Fruit fly (Drosophila melanogaster): ENCODE results near the gene Fit2.

Fit2 gene

dm6 chr3L:17024095-17024639, at the start of gene Fit2:
Fit2 (plus strand) TSS chr3L:17024328.
- no peak for TF ChIP-seq Rel (GFP tag; optimal IDR thresholded peaks at IDR 0.05)
- TF ChIP-seq Rel (tag; optimal IDR thresholded peaks at IDR 0.05) = no peak
- no peak for TF ChIP-seq fru (GFP tag; optimal IDR thresholded peaks at IDR 0.05)
- no peak for TF ChIP-seq foxo (GFP tag; optimal IDR thresholded peaks at IDR 0.05)
- no peak for TF ChIP-seq OdsH (GFP tag; optimal IDR thresholded peaks at IDR 0.05)
- TF ChIP-seq dmrt93B (GFP tag; optimal IDR thresholded peaks at IDR 0.05) = no peak
- TF ChIP-seq tai (GFP tag; optimal IDR thresholded peaks at IDR 0.05) = no peak
- no peak for TF ChIP-seq pan (optimal IDR thresholded peaks at IDR 0.05)
- TF ChIP-seq CrebA (GFP tag; optimal IDR thresholded peaks at IDR 0.05; ENCODE audit: borderline replicate concordance) = no peak
- TF ChIP-seq Mio (GFP tag; optimal IDR thresholded peaks at IDR 0.05) = no peak
- no peak for TF ChIP-seq sage (GFP tag; optimal IDR thresholded peaks at IDR 0.05)
- TF ChIP-seq Hr83 (GFP tag; optimal IDR thresholded peaks at IDR 0.05; ENCODE audit: poor library complexity, severe bottlenecking) = no peak

DNA sequence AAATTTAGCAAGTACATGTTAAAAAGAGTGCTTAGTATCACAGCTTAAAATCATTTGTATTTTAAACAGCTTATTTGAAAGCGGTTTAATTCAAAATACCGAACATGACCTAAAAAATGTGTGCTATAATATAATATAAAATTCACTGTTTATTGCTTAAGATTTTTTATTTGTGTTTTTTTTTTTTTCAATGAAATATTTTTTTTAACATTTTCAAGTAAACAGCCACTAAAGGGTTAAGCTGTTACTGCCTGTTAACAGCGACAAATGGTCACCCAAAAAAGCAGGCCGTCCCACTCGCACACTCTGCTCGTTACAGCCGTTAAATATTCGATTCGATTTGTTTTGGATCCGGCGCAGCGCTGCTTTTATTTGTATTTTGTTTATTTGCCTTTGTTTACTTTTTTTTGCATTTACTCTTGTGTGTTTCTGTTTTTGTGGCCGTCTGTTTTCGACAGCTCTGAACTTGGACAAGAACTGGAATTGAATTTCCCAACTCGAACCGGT, 49.4 kb upstream of the Fit2 start:
- peak; percentile 1 to 47 for TF ChIP-seq foxo (GFP tag; optimal IDR thresholded peaks at IDR 0.05)
- no peak for TF ChIP-seq Sp1 (GFP tag; optimal IDR thresholded peaks at IDR 0.05)
- no peak for TF ChIP-seq CG32264 (GFP tag; optimal IDR thresholded peaks at IDR 0.05)
- TF ChIP-seq Hnf4 (GFP tag; optimal IDR thresholded peaks at IDR 0.05) = peak; percentile 14
- TF ChIP-seq dl (GFP tag; optimal IDR thresholded peaks at IDR 0.05; ENCODE audit: insufficient read depth in 1 of 2, partially characterized antibody in 2 of 2) = no peak
- no peak for TF ChIP-seq CrebA (GFP tag; optimal IDR thresholded peaks at IDR 0.05; ENCODE audit: borderline replicate concordance)
- no peak for TF ChIP-seq ey (GFP tag; optimal IDR thresholded peaks at IDR 0.05)
- TF ChIP-seq sv (GFP tag; optimal IDR thresholded peaks at IDR 0.05) = no peak
- TF ChIP-seq Dfd (GFP tag; optimal IDR thresholded peaks at IDR 0.05) = no peak
- peak; percentile 65 for TF ChIP-seq fru (GFP tag; optimal IDR thresholded peaks at IDR 0.05)
- TF ChIP-seq Dif (GFP tag; optimal IDR thresholded peaks at IDR 0.05; ENCODE audit: partially characterized antibody) = no peak
- peak; percentile 53 for TF ChIP-seq brk (GFP tag; optimal IDR thresholded peaks at IDR 0.05)
- no peak for TF ChIP-seq HLH106 (tag; optimal IDR thresholded peaks at IDR 0.05)
- no peak for TF ChIP-seq Mio (GFP tag; optimal IDR thresholded peaks at IDR 0.05)
- TF ChIP-seq OdsH (GFP tag; optimal IDR thresholded peaks at IDR 0.05) = peak; percentile 23
- TF ChIP-seq Abd-B (GFP tag; optimal IDR thresholded peaks at IDR 0.05) = no peak
- TF ChIP-seq CG9705 (GFP tag; optimal IDR thresholded peaks at IDR 0.05) = peak; percentile 26
- no peak for TF ChIP-seq lola (GFP tag; optimal IDR thresholded peaks at IDR 0.05)
- no peak for TF ChIP-seq N (GFP tag; optimal IDR thresholded peaks at IDR 0.05)
- peak; percentile 5 for TF ChIP-seq dmrt93B (GFP tag; optimal IDR thresholded peaks at IDR 0.05)
- no peak for TF ChIP-seq pan (optimal IDR thresholded peaks at IDR 0.05)
- TF ChIP-seq usp (GFP tag; optimal IDR thresholded peaks at IDR 0.05) = no peak
- peak; percentile 64 for TF ChIP-seq woc (GFP tag; optimal IDR thresholded peaks at IDR 0.05)
- TF ChIP-seq Jra (GFP tag; optimal IDR thresholded peaks at IDR 0.05) = no peak
- TF ChIP-seq tai (GFP tag; optimal IDR thresholded peaks at IDR 0.05) = peak; percentile 49
- TF ChIP-seq Vsx2 (GFP tag; optimal IDR thresholded peaks at IDR 0.05; ENCODE audit: partially characterized antibody) = no peak
- TF ChIP-seq jim (GFP tag; optimal IDR thresholded peaks at IDR 0.05) = no peak
- TF ChIP-seq h (GFP tag; optimal IDR thresholded peaks at IDR 0.05) = peak; percentile 50
- no peak for TF ChIP-seq Myc (optimal IDR thresholded peaks at IDR 0.05)
- TF ChIP-seq rgr (GFP tag; optimal IDR thresholded peaks at IDR 0.05) = no peak
- TF ChIP-seq psq (GFP tag; optimal IDR thresholded peaks at IDR 0.05) = no peak
- TF ChIP-seq Hr83 (GFP tag; optimal IDR thresholded peaks at IDR 0.05; ENCODE audit: poor library complexity, severe bottlenecking) = no peak
- TF ChIP-seq Hr78 (GFP tag; optimal IDR thresholded peaks at IDR 0.05) = no peak
- peak; percentile 49 for TF ChIP-seq Rel (GFP tag; optimal IDR thresholded peaks at IDR 0.05)
- TF ChIP-seq Rel (tag; optimal IDR thresholded peaks at IDR 0.05) = peak; percentile 27
- TF ChIP-seq br (GFP tag; optimal IDR thresholded peaks at IDR 0.05) = no peak
- TF ChIP-seq GATAd (GFP tag; optimal IDR thresholded peaks at IDR 0.05) = no peak
- peak; percentile 32 for TF ChIP-seq sage (GFP tag; optimal IDR thresholded peaks at IDR 0.05)
- no peak for TF ChIP-seq dsf (GFP tag; optimal IDR thresholded peaks at IDR 0.05; ENCODE audit: borderline replicate concordance)
